Worm (Caenorhabditis elegans) whole organism, young adult: Measurements from ENCODE around the gene F45E1.2.

Source experiments
- B0019.2 ChIP-seq: fragments of 200-800 bp; sonication (Bioruptor generic); conservative IDR thresholded peaks from 2 replicates; pipeline ENCODE4 v1.3.6; 2022; ENCODE audit warnings: missing genetic modification reagents, missing genetic modification characterization, missing compliant biosample characterization
- C06A6.2 ChIP-seq: fragments of 200-800 bp; sonication (Bioruptor generic); conservative IDR thresholded peaks from 2 replicates; pipeline ENCODE4 v1.3.6; 2022; ENCODE audit warnings: missing genetic modification characterization, missing compliant biosample characterization
- D2030.7 ChIP-seq: fragments of 200-800 bp; sonication (Bioruptor generic); IDR thresholded peaks from 2 replicates; pipeline ENCODE4 v1.3.6; 2022; ENCODE audit warnings: missing genetic modification reagents, missing genetic modification characterization, missing compliant biosample characterization
- F39B2.1 ChIP-seq: fragments of 200-800 bp; sonication (Bioruptor generic); IDR thresholded peaks from 2 replicates; pipeline ENCODE4 v1.3.6; 2022; ENCODE audit warnings: missing genetic modification reagents, missing genetic modification characterization, missing compliant biosample characterization
- F52B5.7 ChIP-seq: sonication (generic microtip); optimal IDR thresholded peaks from 2 replicates; lab custom pipeline; 2016; ENCODE audit warnings: mild to moderate bottlenecking, missing genetic modification characterization, missing compliant biosample characterization
- F57C9.4 ChIP-seq: sonication (generic microtip); optimal IDR thresholded peaks from 2 replicates; lab custom pipeline; 2017; ENCODE audit warnings: mild to moderate bottlenecking, missing genetic modification characterization, missing compliant biosample characterization
- K12H6.12 ChIP-seq: fragments of 200-800 bp; sonication (Bioruptor generic); optimal IDR thresholded peaks from 2 replicates; lab custom pipeline; 2018; ENCODE audit warnings: mild to moderate bottlenecking, missing genetic modification characterization, missing compliant biosample characterization
- T26A5.8 ChIP-seq: sonication (generic microtip); optimal IDR thresholded peaks from 2 replicates; lab custom pipeline; 2016; ENCODE audit warnings: missing genetic modification characterization, missing compliant biosample characterization
- Y53F4B.3 ChIP-seq: fragments of 200-800 bp; sonication (Bioruptor generic); IDR thresholded peaks from 2 replicates; pipeline ENCODE4 v1.3.6; 2022; ENCODE audit warnings: missing genetic modification reagents, missing genetic modification characterization, missing compliant biosample characterization
- Y53G8AR.9 ChIP-seq: fragments of 200-800 bp; sonication (Bioruptor generic); conservative IDR thresholded peaks from 2 replicates; pipeline ENCODE4 v1.3.6; 2022; ENCODE audit warnings: missing genetic modification reagents, missing genetic modification characterization, missing compliant biosample characterization
- ZK185.1 ChIP-seq: sonication (generic microtip); optimal IDR thresholded peaks from 2 replicates; lab custom pipeline; 2016; ENCODE audit warnings: mild to moderate bottlenecking, missing genetic modification characterization, missing compliant biosample characterization; ENCODE audit not compliant: poor library complexity, severe bottlenecking
- ama-1 ChIP-seq, 3 experiments: fragments of 150-350 bp in 1 of 3; sonication (generic microtip) in 2 of 3; optimal IDR thresholded peaks; 2 replicates each; lab custom pipeline; 2014 to 2018; ENCODE audit warnings: missing biosample characterization in 2 of 3, missing genetic modification characterization in 2 of 3, missing genetic modification reagents in 2 of 3
- aptf-3 ChIP-seq: fragments of 200-800 bp; sonication (Bioruptor generic); IDR thresholded peaks from 2 replicates; pipeline ENCODE4 v1.3.6; 2022; ENCODE audit warnings: missing genetic modification characterization, missing compliant biosample characterization
- athp-1 ChIP-seq: sonication (generic microtip); optimal IDR thresholded peaks from 2 replicates; lab custom pipeline; 2017; ENCODE audit warnings: mild to moderate bottlenecking, missing genetic modification characterization, missing compliant biosample characterization
- attf-6 ChIP-seq: fragments of 200-800 bp; sonication (Bioruptor generic); IDR thresholded peaks from 2 replicates; pipeline ENCODE4 v1.3.6; 2022; ENCODE audit warnings: missing genetic modification reagents, missing genetic modification characterization, missing compliant biosample characterization
- bed-1 ChIP-seq: fragments of 200-800 bp; sonication (Bioruptor generic); IDR thresholded peaks from 2 replicates; pipeline ENCODE4 v1.3.6; 2022; ENCODE audit warnings: missing genetic modification reagents, missing genetic modification characterization, missing compliant biosample characterization
- bed-2 ChIP-seq: fragments of 200-800 bp; sonication (Bioruptor generic); IDR thresholded peaks from 2 replicates; pipeline ENCODE4 v1.3.6; 2022; ENCODE audit warnings: missing genetic modification reagents, missing genetic modification characterization, missing compliant biosample characterization
- cebp-1 ChIP-seq, 2 experiments: fragments of 200-800 bp in 1 of 2; sonication (Bioruptor generic) in 1 of 2; sonication (generic microtip) in 1 of 2; IDR thresholded peaks in 1 of 2; optimal IDR thresholded peaks in 1 of 2; 2 replicates each; pipeline versions ENCODE4 v1.3.6 to Lab custom; 2017 to 2022; ENCODE audit warnings: missing compliant biosample characterization in 2 of 2, missing genetic modification characterization in 2 of 2, mild to moderate bottlenecking in 1 of 2, missing genetic modification reagents in 1 of 2, moderate library complexity in 1 of 2
- ceh-100 ChIP-seq: fragments of 200-800 bp; sonication (Bioruptor generic); IDR thresholded peaks from 2 replicates; pipeline ENCODE4 v1.3.6; 2022; ENCODE audit warnings: missing genetic modification reagents, missing genetic modification characterization, missing compliant biosample characterization
- ceh-27 ChIP-seq: fragments of 200-800 bp; sonication (Bioruptor generic); optimal IDR thresholded peaks from 2 replicates; lab custom pipeline; 2018; ENCODE audit warnings: mild to moderate bottlenecking, missing genetic modification characterization, moderate library complexity, missing compliant biosample characterization
- ceh-40 ChIP-seq: fragments of 200-800 bp; sonication (Bioruptor generic); IDR thresholded peaks from 2 replicates; pipeline ENCODE4 v1.3.6; 2022; ENCODE audit warnings: missing genetic modification characterization, missing compliant biosample characterization
- ceh-58 ChIP-seq: fragments of 200-800 bp; sonication (Bioruptor generic); IDR thresholded peaks from 2 replicates; pipeline ENCODE4 v1.3.6; 2022; ENCODE audit warnings: missing genetic modification characterization, missing compliant biosample characterization
- ceh-79 ChIP-seq: sonication (generic microtip); optimal IDR thresholded peaks from 2 replicates; lab custom pipeline; 2017; ENCODE audit warnings: mild to moderate bottlenecking, missing genetic modification characterization, missing compliant biosample characterization
- die-1 ChIP-seq: sonication (generic microtip); optimal IDR thresholded peaks from 2 replicates; lab custom pipeline; 2016; ENCODE audit warnings: missing genotype, mild to moderate bottlenecking, missing genetic modification characterization, missing compliant biosample characterization
- egl-44 ChIP-seq: fragments of 200-800 bp; sonication (Bioruptor generic); IDR thresholded peaks from 2 replicates; pipeline ENCODE4 v1.3.6; 2022; ENCODE audit warnings: missing genetic modification reagents, missing genetic modification characterization, missing compliant biosample characterization
- egrh-3 ChIP-seq: fragments of 200-800 bp; sonication (Bioruptor generic); IDR thresholded peaks from 2 replicates; pipeline ENCODE4 v1.3.6; 2022; ENCODE audit warnings: missing genetic modification reagents, missing genetic modification characterization, missing compliant biosample characterization
- ets-4 ChIP-seq: fragments of 200-800 bp; sonication (Bioruptor generic); optimal IDR thresholded peaks from 2 replicates; lab custom pipeline; 2018; ENCODE audit warnings: mild to moderate bottlenecking, missing genetic modification characterization, missing compliant biosample characterization
- hrde-1 ChIP-seq: sonication (generic microtip); optimal IDR thresholded peaks from 2 replicates; lab custom pipeline; 2016; ENCODE audit warnings: missing genetic modification characterization, mild to moderate bottlenecking, missing compliant biosample characterization, moderate library complexity, missing genotype, missing genetic modification reagents, borderline replicate concordance
- lir-1 ChIP-seq: fragments of 200-800 bp; sonication (Bioruptor generic); conservative IDR thresholded peaks from 2 replicates; pipeline ENCODE4 v1.3.6; 2022; ENCODE audit warnings: missing genetic modification reagents, missing genetic modification characterization, missing compliant biosample characterization
- lsl-1 ChIP-seq: fragments of 200-800 bp; sonication (Bioruptor generic); optimal IDR thresholded peaks from 2 replicates; lab custom pipeline; 2018; ENCODE audit warnings: mild to moderate bottlenecking, missing genetic modification characterization, moderate library complexity, missing compliant biosample characterization
- mxl-1 ChIP-seq: sonication (generic microtip); optimal IDR thresholded peaks from 2 replicates; lab custom pipeline; 2016; ENCODE audit warnings: missing genetic modification characterization, missing compliant biosample characterization
- nfya-1 ChIP-seq: sonication (generic microtip); optimal IDR thresholded peaks from 2 replicates; lab custom pipeline; 2017; ENCODE audit warnings: antibody characterized with exemption, missing compliant biosample characterization, missing genetic modification characterization, borderline replicate concordance; ENCODE audit not compliant: insufficient read depth
- nfyb-1 ChIP-seq: fragments of 200-800 bp; sonication (Bioruptor generic); IDR thresholded peaks from 2 replicates; pipeline ENCODE4 v1.3.6; 2022; ENCODE audit warnings: missing genetic modification reagents, missing genetic modification characterization, missing compliant biosample characterization
- nhr-80 ChIP-seq: sonication (generic microtip); optimal IDR thresholded peaks from 2 replicates; lab custom pipeline; 2016; ENCODE audit warnings: missing genetic modification characterization, missing compliant biosample characterization
- nhr-90 ChIP-seq: sonication (generic microtip); optimal IDR thresholded peaks from 2 replicates; lab custom pipeline; 2016; ENCODE audit warnings: missing genotype, mild to moderate bottlenecking, missing genetic modification characterization, missing compliant biosample characterization
- pha-4 ChIP-seq: fragments of 150-350 bp; sonication (generic microtip); optimal IDR thresholded peaks from 2 replicates; lab custom pipeline; 2014; ENCODE audit warnings: missing biosample characterization, missing genetic modification reagents, missing genetic modification characterization
- repo-1 ChIP-seq: sonication (generic microtip); optimal IDR thresholded peaks from 2 replicates; lab custom pipeline; 2017; ENCODE audit warnings: mild to moderate bottlenecking, missing genetic modification characterization, missing compliant biosample characterization
- snpc-1.3 ChIP-seq: sonication (generic microtip); optimal IDR thresholded peaks from 2 replicates; lab custom pipeline; 2017; ENCODE audit warnings: missing genetic modification characterization, mild to moderate bottlenecking, missing compliant biosample characterization, antibody characterized with exemption, moderate library complexity, missing genotype, missing genetic modification reagents; ENCODE audit not compliant: insufficient read depth
- snpc-3.4 ChIP-seq: sonication (generic microtip); optimal IDR thresholded peaks from 2 replicates; lab custom pipeline; 2017; ENCODE audit warnings: missing genetic modification characterization, mild to moderate bottlenecking, missing compliant biosample characterization, antibody characterized with exemption, moderate library complexity, missing genotype, missing genetic modification reagents
- tbp1 ChIP-seq: fragments of 200-800 bp; sonication (Bioruptor generic); optimal IDR thresholded peaks from 2 replicates; lab custom pipeline; 2018; ENCODE audit warnings: mild to moderate bottlenecking, missing genetic modification characterization, missing compliant biosample characterization
- xnd-1 ChIP-seq: sonication (generic microtip); optimal IDR thresholded peaks from 2 replicates; lab custom pipeline; 2016; ENCODE audit warnings: missing genotype, missing genetic modification reagents, missing genetic modification characterization, missing compliant biosample characterization
- zfh-2 ChIP-seq: fragments of 200-800 bp; sonication (Bioruptor generic); conservative IDR thresholded peaks from 2 replicates; pipeline ENCODE4 v1.3.6; 2022; ENCODE audit warnings: missing genetic modification reagents, missing genetic modification characterization, missing compliant biosample characterization
- ztf-22 ChIP-seq: fragments of 200-800 bp; sonication (Bioruptor generic); optimal IDR thresholded peaks from 2 replicates; lab custom pipeline; 2018; ENCODE audit warnings: mild to moderate bottlenecking, missing genetic modification characterization, moderate library complexity, missing compliant biosample characterization
- ztf-25 ChIP-seq: fragments of 200-800 bp; sonication (Bioruptor generic); IDR thresholded peaks from 2 replicates; pipeline ENCODE4 v1.3.6; 2022; ENCODE audit warnings: missing genetic modification reagents, missing genetic modification characterization, missing compliant biosample characterization

Gene F45E1.2

DNA sequence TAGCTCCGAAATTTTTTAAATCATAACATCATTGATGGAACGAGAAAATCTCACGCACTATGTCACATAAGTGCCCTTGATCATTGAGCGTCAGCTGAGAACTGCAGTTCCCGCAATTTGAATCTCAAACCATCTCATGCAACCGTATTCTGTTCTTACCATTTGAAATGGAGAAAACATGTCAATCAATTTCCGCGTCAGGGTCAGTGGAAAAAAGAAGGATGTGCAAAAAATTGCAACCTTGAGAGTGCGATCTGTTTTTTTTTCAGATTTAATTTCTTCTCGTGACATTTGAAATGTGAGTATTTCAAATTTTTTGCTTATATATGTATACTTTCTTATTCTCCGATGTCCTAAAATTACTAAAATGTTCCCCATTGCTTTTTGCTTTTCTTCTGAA lies 7.1 kb downstream of the F45E1.2 start:
- no peak for TF ChIP-seq ztf-22
- no peak for TF ChIP-seq bed-1 (GFP tag; lab: Robert Waterston, UW)
- no peak for TF ChIP-seq C06A6.2 (GFP tag; lab: Robert Waterston, UW)
- TF ChIP-seq tbp1 = no peak
- no peak for TF ChIP-seq ztf-25 (GFP tag; lab: Robert Waterston, UW)
- TF ChIP-seq aptf-3 = no peak

DNA sequence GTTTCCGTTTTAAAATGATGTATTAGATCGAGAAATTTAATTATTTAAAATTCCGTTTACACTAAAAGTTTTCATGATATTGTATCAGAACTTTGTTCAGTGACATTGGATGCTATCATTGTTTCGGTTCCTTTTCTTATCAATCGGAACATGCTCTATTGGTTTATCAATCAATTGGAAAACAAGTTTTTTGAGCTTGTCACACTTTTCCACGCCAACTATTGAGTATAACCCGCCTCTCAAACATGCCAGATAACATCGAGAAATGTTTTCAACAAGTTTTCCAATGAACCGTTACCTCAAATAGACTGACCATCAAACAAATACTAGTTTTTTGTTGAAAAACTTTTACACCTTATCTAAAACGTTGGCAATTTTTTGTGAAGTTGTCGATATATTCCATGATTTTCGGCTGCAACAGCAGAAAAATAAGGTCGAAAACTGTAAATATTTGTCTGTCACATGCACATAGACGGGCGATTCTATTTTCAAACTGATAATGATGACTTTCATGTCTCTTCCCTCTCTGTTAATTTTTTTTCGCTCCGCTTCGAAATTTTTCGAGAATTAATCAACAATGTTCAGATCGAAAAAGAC lies 11.0 kb downstream of the F45E1.2 start, which contains the start of gene unk-1:
unk-1 (plus strand) TSS at position 577 of the 597 bp plus-strand sequence.
- TF ChIP-seq D2030.7 (GFP tag; lab: Robert Waterston, UW) (no peak), attf-6 (GFP tag; lab: Robert Waterston, UW) (no peak), ceh-58 (GFP tag; lab: Robert Waterston, UW) (no peak), ama-1 (optimal IDR thresholded peaks at IDR 0.05; lab: Kevin White, UChicago) (no peak), ama-1 (GFP tag; optimal IDR thresholded peaks at IDR 0.05; lab: Kevin White, UChicago) (no peak), ceh-27 (no peak), nhr-80 (tag; lab: Kevin White, UChicago) (peak; percentile 57), zfh-2 (GFP tag; lab: Robert Waterston, UW) (no peak), ceh-79 (no peak), ceh-100 (GFP tag; lab: Robert Waterston, UW) (no peak), bed-2 (GFP tag; lab: Robert Waterston, UW) (no peak), F57C9.4 (tag; lab: Kevin White, UChicago) (no peak), nfyb-1 (no peak), athp-1 (tag; lab: Kevin White, UChicago) (no peak), egl-44 (GFP tag; lab: Robert Waterston, UW) (no peak), egrh-3 (GFP tag; lab: Robert Waterston, UW) (no peak), ZK185.1 (tag; lab: Kevin White, UChicago) (peak; percentile 14), ceh-40 (no peak), tbp1 (no peak), ets-4 (peak; percentile 27), repo-1 (tag; lab: Kevin White, UChicago) (no peak), hrde-1 (no peak), nhr-90 (tag; lab: Kevin White, UChicago) (no peak), snpc-1.3 (tag; lab: Kevin White, UChicago) (no peak)
- TF ChIP-seq, all 124 proteins: peak for 3

DNA sequence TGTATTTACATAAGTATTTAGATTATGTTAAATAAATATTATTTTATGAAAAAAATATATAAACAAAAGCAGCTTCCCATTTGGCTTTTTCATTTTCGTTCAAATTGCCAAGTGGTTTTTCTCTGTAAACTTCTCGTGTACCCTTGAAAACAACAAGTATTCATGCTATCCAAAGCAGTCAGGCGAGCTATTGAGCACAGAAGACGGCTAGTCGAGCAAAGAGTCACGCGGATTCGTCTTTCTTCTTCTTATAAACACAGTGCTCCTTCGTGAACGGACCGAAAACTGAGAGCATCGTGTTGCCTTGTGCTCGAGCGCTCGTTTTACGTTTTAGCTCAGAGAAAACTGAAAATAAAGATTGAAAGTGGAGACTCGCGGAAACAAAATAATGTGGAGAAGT lies 12.4 kb downstream of the F45E1.2 start:
- TF ChIP-seq K12H6.12 = peak; percentile 18
- TF ChIP-seq ceh-27 = peak; percentile 25
- TF ChIP-seq cebp-1 (GFP tag; IDR thresholded peaks at IDR 0.05; lab: Robert Waterston, UW) = no peak
- TF ChIP-seq cebp-1 (tag; optimal IDR thresholded peaks at IDR 0.05; lab: Kevin White, UChicago) = peak; percentile 9
- no peak for TF ChIP-seq snpc-3.4 (tag; lab: Kevin White, UChicago)

DNA sequence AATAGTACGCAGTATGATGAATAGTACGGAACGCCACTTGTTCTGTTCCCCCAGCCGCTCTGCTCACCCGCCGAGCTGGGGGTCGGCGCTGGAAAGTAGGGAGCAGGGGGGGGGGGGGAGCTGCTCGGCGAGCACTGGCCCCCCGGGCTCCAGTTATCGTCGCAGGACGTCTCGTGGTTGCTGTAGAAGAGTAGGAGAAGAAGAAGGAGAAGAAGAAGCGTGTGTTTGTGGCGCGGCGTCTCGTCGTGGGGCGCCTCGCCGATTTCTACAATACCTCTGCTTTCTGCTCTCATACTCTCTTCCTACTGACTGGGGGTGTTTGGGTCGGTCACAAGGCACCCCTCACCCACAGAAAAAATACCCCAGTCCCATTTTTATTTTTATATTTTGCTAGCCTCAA lies 13.8 kb downstream of the F45E1.2 start:
- TF ChIP-seq T26A5.8 (tag; lab: Kevin White, UChicago) (no peak), lsl-1 (GFP tag; lab: Kevin White, UChicago) (no peak), mxl-1 (tag; lab: Kevin White, UChicago) (no peak), F52B5.7 (peak; percentile 29), Y53F4B.3 (GFP tag; lab: Robert Waterston, UW) (no peak), nfya-1 (tag; lab: Kevin White, UChicago) (no peak), die-1 (tag; lab: Kevin White, UChicago) (no peak), attf-6 (GFP tag; lab: Robert Waterston, UW) (no peak), ceh-27 (no peak), snpc-1.3 (tag; lab: Kevin White, UChicago) (no peak), Y53G8AR.9 (GFP tag; lab: Robert Waterston, UW) (no peak; the same call in 1 of the 2 replicates), pha-4 (tag; lab: Kevin White, UChicago) (no peak), lir-1 (GFP tag; lab: Robert Waterston, UW) (0 out of 2 replicates have a peak, but pooled peaks have one; percentile 17), xnd-1 (no peak), B0019.2 (GFP tag; lab: Robert Waterston, UW) (0 out of 2 replicates have a peak, but pooled peaks have one; percentile 3), F39B2.1 (GFP tag; lab: Robert Waterston, UW) (no peak)
